Fruit fly (Drosophila melanogaster): ENCODE measurements around the gene CG3847.

CG3847 gene

dm6 chrX:6375636-6376035 lies 28.7 kb downstream of the CG3847 start (continued):
- TF ChIP-seq PHDP (tag; optimal IDR thresholded peaks at IDR 0.05) (peak; percentile 54), CG34422 (GFP tag; IDR thresholded peaks at IDR 0.05) (no peak), D (optimal IDR thresholded peaks at IDR 0.05) (no peak), D (GFP tag; optimal IDR thresholded peaks at IDR 0.05) (no peak), dmrt99B (tag; optimal IDR thresholded peaks at IDR 0.05) (peak; percentile 67), tx (GFP tag; optimal IDR thresholded peaks at IDR 0.05) (no peak), CG8281 (tag; optimal IDR thresholded peaks at IDR 0.05) (no peak), phol (tag; optimal IDR thresholded peaks at IDR 0.05) (peak; percentile 40), CG15011 (GFP tag; optimal IDR thresholded peaks at IDR 0.05) (peak; percentile 37), jigr1 (GFP tag; IDR thresholded peaks at IDR 0.05) (no peak), CG7839 (tag; optimal IDR thresholded peaks at IDR 0.05) (peak; percentile 68), en (GFP tag; optimal IDR thresholded peaks at IDR 0.05) (no peak), rib (GFP tag; IDR thresholded peaks at IDR 0.05) (no peak), run (tag; optimal IDR thresholded peaks at IDR 0.05) (no peak), CG17912 (GFP tag; optimal IDR thresholded peaks at IDR 0.05) (no peak), CG10321 (GFP tag; IDR thresholded peaks at IDR 0.05) (no peak), CG3065 (GFP tag; optimal IDR thresholded peaks at IDR 0.05) (no peak), CG3281 (GFP tag; optimal IDR thresholded peaks at IDR 0.05) (peak; percentile 61), klu (GFP tag; IDR thresholded peaks at IDR 0.05) (0 out of 2 replicates have a peak, but pooled peaks have one; percentile 17), CG31224 (GFP tag; IDR thresholded peaks at IDR 0.05) (no peak), CG12659 (GFP tag; optimal IDR thresholded peaks at IDR 0.05) (peak; percentile 32), Meics (GFP tag; optimal IDR thresholded peaks at IDR 0.05) (peak; percentile 64), tup (GFP tag; optimal IDR thresholded peaks at IDR 0.05) (no peak), CG4404 (GFP tag; IDR thresholded peaks at IDR 0.05) (no peak), trh (GFP tag; optimal IDR thresholded peaks at IDR 0.05) (no peak), ham (GFP tag; IDR thresholded peaks at IDR 0.05) (no peak), Xrp1 (GFP tag; IDR thresholded peaks at IDR 0.05) (peak; percentile 26; the same call in 1 of the 2 replicates), gem (tag; optimal IDR thresholded peaks at IDR 0.05) (peak; percentile 73), Lhr (GFP tag; optimal IDR thresholded peaks at IDR 0.05) (no peak), CG6813 (GFP tag; optimal IDR thresholded peaks at IDR 0.05) (peak; percentile 43), CG7963 (GFP tag; IDR thresholded peaks at IDR 0.05; ENCODE audit: partially characterized antibody) (no peak), Bdp1 (GFP tag; optimal IDR thresholded peaks at IDR 0.05) (no peak), CG4854 (GFP tag; optimal IDR thresholded peaks at IDR 0.05) (no peak), CG17568 (GFP tag; optimal IDR thresholded peaks at IDR 0.05) (no peak), CG32772 (GFP tag; IDR thresholded peaks at IDR 0.05) (no peak), NC2β (GFP tag; optimal IDR thresholded peaks at IDR 0.05) (no peak), grau (tag; optimal IDR thresholded peaks at IDR 0.05) (peak; percentile 62), zfh2 (GFP tag; optimal IDR thresholded peaks at IDR 0.05) (peak; percentile 13), ttk (GFP tag; IDR thresholded peaks at IDR 0.05) (peak; percentile 43; the same call in 1 of the 2 replicates), C15 (GFP tag; IDR thresholded peaks at IDR 0.05) (no peak), CG5953 (GFP tag; IDR thresholded peaks at IDR 0.05) (no peak), CG6654 (GFP tag; optimal IDR thresholded peaks at IDR 0.05) (no peak), CG11085 (GFP tag; IDR thresholded peaks at IDR 0.05) (no peak), slp2 (GFP tag; optimal IDR thresholded peaks at IDR 0.05) (no peak), CG7556 (GFP tag; optimal IDR thresholded peaks at IDR 0.05) (peak; percentile 65), dpn (GFP tag; optimal IDR thresholded peaks at IDR 0.05) (peak; percentile 32 to 48), CG30020 (tag; optimal IDR thresholded peaks at IDR 0.05) (no peak), CG6791 (GFP tag; IDR thresholded peaks at IDR 0.05; ENCODE audit: partially characterized antibody) (no peak)
